Worm (Caenorhabditis elegans) whole organism, L4 larva: ENCODE measurements around the gene clec-125.

Experiments
- F37D6.2 ChIP-seq: sonication (generic microtip); optimal IDR thresholded peaks from 2 replicates; lab custom pipeline; 2016; ENCODE audit warnings: mild to moderate bottlenecking, missing genetic modification characterization, missing compliant biosample characterization
- fkh-10 ChIP-seq: fragments of 150-350 bp; optimal IDR thresholded peaks from 2 replicates; lab custom pipeline; 2014; ENCODE audit warnings: missing biosample characterization, missing genetic modification reagents, missing genetic modification characterization
- hlh-30 ChIP-seq: sonication (generic microtip); optimal IDR thresholded peaks from 2 replicates; lab custom pipeline; 2017; ENCODE audit warnings: antibody characterized with exemption, mild to moderate bottlenecking, missing genetic modification characterization, missing compliant biosample characterization; ENCODE audit not compliant: insufficient read depth
- lin-38 ChIP-seq: fragments of 200-800 bp; sonication (Bioruptor generic); IDR thresholded peaks from 2 replicates; pipeline ENCODE4 v1.3.6; 2022; ENCODE audit warnings: missing genetic modification reagents, missing genetic modification characterization, missing compliant biosample characterization
- lin-39 ChIP-seq: fragments of 150-350 bp; optimal IDR thresholded peaks from 2 replicates; lab custom pipeline; 2014; ENCODE audit warnings: missing biosample characterization, missing genetic modification reagents, missing genetic modification characterization
- skn-1 ChIP-seq: fragments of 150-350 bp; optimal IDR thresholded peaks from 2 replicates; lab custom pipeline; 2014; ENCODE audit warnings: missing biosample characterization, missing genetic modification characterization
- ztf-11 ChIP-seq: fragments of 150-350 bp; optimal IDR thresholded peaks from 2 replicates; lab custom pipeline; 2014; ENCODE audit warnings: missing biosample characterization, missing genetic modification characterization

DNA sequence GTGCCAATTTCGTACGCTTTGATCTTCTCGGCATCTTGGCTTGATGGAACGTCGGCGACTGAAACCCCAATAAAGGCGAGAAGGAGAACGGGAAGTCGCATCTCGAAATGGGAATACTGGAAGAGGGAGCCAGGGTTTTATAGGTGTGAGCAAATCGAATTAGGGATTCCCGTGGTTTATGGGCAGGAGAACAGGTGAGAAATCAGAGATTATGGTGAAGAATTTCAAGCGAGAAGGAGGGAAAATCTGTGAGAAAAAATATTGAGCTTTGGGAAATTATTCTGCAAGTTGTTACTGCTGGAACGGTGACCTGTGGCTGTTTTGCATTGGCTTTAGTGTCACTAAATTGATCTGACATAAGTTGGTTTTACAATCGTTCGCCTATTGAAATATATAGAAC is 44.2 kb upstream of the clec-125 start, which contains the start of gene Y49F6B.13:
- TF ChIP-seq F37D6.2 (no peak), lin-38 (GFP tag; lab: Robert Waterston, UW) (no peak), skn-1 (no peak), fkh-10 (GFP tag; lab: Kevin White, UChicago) (no peak), ztf-11 (no peak), lin-39 (tag; lab: Kevin White, UChicago) (no peak), hlh-30 (tag; lab: Kevin White, UChicago) (no peak)
